Fruit fly (Drosophila melanogaster) whole organism: ENCODE data around the gene CG46303.

ENCODE experiments used
- CG8478 ChIP-seq: fragments of >200 bp; optimal IDR thresholded peaks from 2 replicates; lab custom pipeline; 2018; ENCODE audit warnings: inconsistent platforms
- Dll ChIP-seq: fragments of >200 bp; optimal IDR thresholded peaks from 2 replicates; lab custom pipeline; 2017
- EcR ChIP-seq, 2 experiments: fragments of >200 bp; optimal IDR thresholded peaks; 2 replicates each; lab custom pipeline; 2017; ENCODE audit warnings: missing biosample characterization in 2 of 2, missing genetic modification characterization in 2 of 2, missing genetic modification reagents in 2 of 2
- pan ChIP-seq: fragments of >200 bp; optimal IDR thresholded peaks from 2 replicates; lab custom pipeline; 2017
- psq ChIP-seq: fragments of >200 bp; optimal IDR thresholded peaks from 2 replicates; lab custom pipeline; 2017
- usp ChIP-seq: fragments of >200 bp; optimal IDR thresholded peaks from 2 replicates; lab custom pipeline; 2017; ENCODE audit warnings: missing biosample characterization, missing genetic modification characterization, mixed read lengths

CG46303 gene

dm6 chr3R:5813157-5813659, 8.6 kb upstream of the CG46303 start, which contains the start of gene CG42675:
Gene CG42675 (plus strand): TSS chr3R:5813609.
- TF ChIP-seq Dll (lab: Kevin White, UChicago) (no peak), usp (GFP tag; lab: Kevin White, UChicago) (no peak), CG8478 (no peak), pan (lab: Kevin White, UChicago) (no peak), psq (lab: Kevin White, UChicago) (no peak), EcR (GFP tag; optimal IDR thresholded peaks at IDR 0.05; lab: Kevin White, UChicago) (no peak)

dm6 chr3R:5821243-5821642, 529 bp upstream of the CG46303 start, which contains the start of gene Hpr1:
Gene Hpr1 (minus strand): TSS chr3R:5821440.
- no peak for TF ChIP-seq EcR (GFP tag; optimal IDR thresholded peaks at IDR 0.05; lab: Kevin White, UChicago)
- no peak for TF ChIP-seq psq (lab: Kevin White, UChicago)
- no peak for TF ChIP-seq pan (lab: Kevin White, UChicago)
- TF ChIP-seq usp (GFP tag; lab: Kevin White, UChicago), result no peak
- TF ChIP-seq CG8478, result no peak
- TF ChIP-seq Dll (lab: Kevin White, UChicago), result no peak

dm6 chr3R:5824456-5824855, 2.7 kb downstream of the CG46303 start, which contains the start of the genes Sec20 and dgrn:
Gene Sec20 (minus strand): TSS chr3R:5824532.
Gene dgrn (plus strand): TSS chr3R:5824615.
- TF ChIP-seq EcR (GFP tag; optimal IDR thresholded peaks at IDR 0.05; lab: Kevin White, UChicago) (no peak), psq (lab: Kevin White, UChicago) (no peak), Dll (lab: Kevin White, UChicago) (no peak), pan (lab: Kevin White, UChicago) (no peak), usp (GFP tag; lab: Kevin White, UChicago) (no peak), CG8478 (no peak)

dm6 chr3R:5829762-5830161, 8.0 kb downstream of the CG46303 start, which contains the start of gene glob3:
Gene glob3 (plus strand): TSS chr3R:5830062.
- TF ChIP-seq pan (lab: Kevin White, UChicago) (no peak), Dll (lab: Kevin White, UChicago) (no peak), EcR (GFP tag; optimal IDR thresholded peaks at IDR 0.05; lab: Kevin White, UChicago) (no peak), psq (lab: Kevin White, UChicago) (no peak), usp (GFP tag; lab: Kevin White, UChicago) (no peak), CG8478 (no peak)

dm6 chr3R:5831339-5831738, 9.6 kb downstream of the CG46303 start, which contains the start of gene CG1208:
Gene CG1208 (plus strand): TSS chr3R:5831639.
- TF ChIP-seq EcR (GFP tag; optimal IDR thresholded peaks at IDR 0.05; lab: Kevin White, UChicago) (no peak), pan (lab: Kevin White, UChicago) (no peak), usp (GFP tag; lab: Kevin White, UChicago) (no peak), Dll (lab: Kevin White, UChicago) (no peak), CG8478 (no peak), psq (lab: Kevin White, UChicago) (no peak)

- TF ChIP-seq EcR (GFP tag; optimal IDR thresholded peaks at IDR 0.05; lab: Kevin White, UChicago) (no peak), usp (GFP tag; lab: Kevin White, UChicago) (no peak), psq (lab: Kevin White, UChicago) (no peak), Dll (lab: Kevin White, UChicago) (no peak), pan (lab: Kevin White, UChicago) (no peak), CG8478 (no peak)
Observed at dm6 chr3R:5832345-5832981, 10.7 kb downstream of the CG46303 start.

- TF ChIP-seq EcR (GFP tag; optimal IDR thresholded peaks at IDR 0.05; lab: Kevin White, UChicago) (no peak), usp (GFP tag; lab: Kevin White, UChicago) (no peak), pan (lab: Kevin White, UChicago) (no peak), Dll (lab: Kevin White, UChicago) (no peak), CG8478 (no peak), psq (lab: Kevin White, UChicago) (no peak)
Observed at dm6 chr3R:5833948-5834504, 12.3 kb downstream of the CG46303 start.

dm6 chr3R:5836536-5836935, 14.8 kb downstream of the CG46303 start:
- TF ChIP-seq psq (lab: Kevin White, UChicago) (no peak), usp (GFP tag; lab: Kevin White, UChicago) (no peak)

dm6 chr3R:5838683-5839365, 17.1 kb downstream of the CG46303 start:
- TF ChIP-seq CG8478 (no peak), usp (GFP tag; lab: Kevin White, UChicago) (no peak), psq (lab: Kevin White, UChicago) (no peak), Dll (lab: Kevin White, UChicago) (no peak)

dm6 chr3R:5840870-5841269, 19.1 kb downstream of the CG46303 start, which contains the start of gene CG1213:
Gene CG1213 (plus strand): TSS chr3R:5841170.
- TF ChIP-seq usp (GFP tag; lab: Kevin White, UChicago) (no peak), pan (lab: Kevin White, UChicago) (no peak), EcR (GFP tag; optimal IDR thresholded peaks at IDR 0.05; lab: Kevin White, UChicago) (no peak), psq (lab: Kevin White, UChicago) (no peak), CG8478 (no peak), Dll (lab: Kevin White, UChicago) (no peak)

dm6 chr3R:5841290-5841689, 19.5 kb downstream of the CG46303 start:
- TF ChIP-seq pan (lab: Kevin White, UChicago), result no peak
- TF ChIP-seq usp (GFP tag; lab: Kevin White, UChicago), result no peak
- TF ChIP-seq EcR (GFP tag; optimal IDR thresholded peaks at IDR 0.05; lab: Kevin White, UChicago), result no peak
- no peak for TF ChIP-seq psq (lab: Kevin White, UChicago)
